Fruit fly (Drosophila melanogaster): Measurements from ENCODE around the gene rdx.

The rdx gene

DNA sequence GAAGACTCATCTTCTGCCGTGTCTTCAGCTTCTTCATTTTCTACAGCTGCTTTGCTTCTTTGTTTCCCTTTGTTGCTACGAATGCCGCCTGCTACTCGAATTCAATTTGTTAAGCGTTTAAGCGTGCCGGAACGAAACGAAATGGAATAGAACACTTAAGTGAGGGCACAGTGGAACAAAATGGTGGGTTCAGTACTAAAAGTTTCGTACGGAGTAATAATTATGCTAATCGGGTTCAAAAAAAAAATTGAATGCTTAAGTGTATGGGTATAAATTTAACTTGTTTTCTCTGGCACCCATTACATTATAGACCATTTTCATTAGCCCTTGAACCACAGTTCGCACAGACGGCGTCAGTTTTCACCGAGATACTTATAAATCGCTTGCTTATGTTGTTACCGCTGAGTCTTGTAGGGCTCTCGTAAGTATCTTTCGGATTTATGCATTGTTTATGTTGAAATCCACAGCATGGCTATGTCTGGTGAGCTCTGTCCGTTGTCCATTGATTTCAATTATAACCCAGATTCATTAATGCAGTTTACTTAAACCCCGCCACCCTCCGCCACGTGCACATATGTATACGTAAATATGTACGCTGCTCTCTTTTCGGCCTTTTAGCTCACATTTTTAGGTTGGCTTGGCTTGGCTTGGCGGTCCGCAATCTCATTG is 19.2 kb downstream of the rdx start (continued):
- TF ChIP-seq zfh1 (GFP tag; IDR thresholded peaks at IDR 0.05) (peak; percentile 98), da (GFP tag; optimal IDR thresholded peaks at IDR 0.05) (no peak), CG32767 (GFP tag; IDR thresholded peaks at IDR 0.05) (peak; percentile 87), Atf3 (GFP tag; optimal IDR thresholded peaks at IDR 0.05) (peak; percentile 75), Jarid2 (GFP tag; optimal IDR thresholded peaks at IDR 0.05) (peak; percentile 78), CG30403 (GFP tag; optimal IDR thresholded peaks at IDR 0.05) (peak; percentile 78), CG10565 (GFP tag; optimal IDR thresholded peaks at IDR 0.05) (peak; percentile 85), CG1832 (GFP tag; optimal IDR thresholded peaks at IDR 0.05) (no peak), Side (GFP tag; optimal IDR thresholded peaks at IDR 0.05) (peak; percentile 95), Taf1 (GFP tag; IDR thresholded peaks at IDR 0.05) (peak; percentile 91), CG15011 (GFP tag; optimal IDR thresholded peaks at IDR 0.05) (peak; percentile 85), CG14441 (GFP tag; IDR thresholded peaks at IDR 0.05) (peak; percentile 96), crol (GFP tag; IDR thresholded peaks at IDR 0.05) (peak; percentile 65), Drgx (GFP tag; IDR thresholded peaks at IDR 0.05) (peak; percentile 83), CG7745 (tag; optimal IDR thresholded peaks at IDR 0.05) (no peak), sqz (GFP tag; optimal IDR thresholded peaks at IDR 0.05) (peak; percentile 91), hth (optimal IDR thresholded peaks at IDR 0.05) (no peak), CG15073 (GFP tag; optimal IDR thresholded peaks at IDR 0.05) (no peak), CG7271 (tag; optimal IDR thresholded peaks at IDR 0.05) (peak; percentile 75), tgo (GFP tag; IDR thresholded peaks at IDR 0.05) (peak; percentile 96), CG2129 (GFP tag; IDR thresholded peaks at IDR 0.05; ENCODE audit: partially characterized antibody) (no peak), CG30431 (GFP tag; optimal IDR thresholded peaks at IDR 0.05) (peak; percentile 73), CG11085 (GFP tag; IDR thresholded peaks at IDR 0.05) (peak; percentile 86), Ada2b (GFP tag; IDR thresholded peaks at IDR 0.05) (peak; percentile 97), pnt (GFP tag; optimal IDR thresholded peaks at IDR 0.05) (peak; percentile 84), H2.0 (GFP tag; IDR thresholded peaks at IDR 0.05) (peak; percentile 91)

DNA sequence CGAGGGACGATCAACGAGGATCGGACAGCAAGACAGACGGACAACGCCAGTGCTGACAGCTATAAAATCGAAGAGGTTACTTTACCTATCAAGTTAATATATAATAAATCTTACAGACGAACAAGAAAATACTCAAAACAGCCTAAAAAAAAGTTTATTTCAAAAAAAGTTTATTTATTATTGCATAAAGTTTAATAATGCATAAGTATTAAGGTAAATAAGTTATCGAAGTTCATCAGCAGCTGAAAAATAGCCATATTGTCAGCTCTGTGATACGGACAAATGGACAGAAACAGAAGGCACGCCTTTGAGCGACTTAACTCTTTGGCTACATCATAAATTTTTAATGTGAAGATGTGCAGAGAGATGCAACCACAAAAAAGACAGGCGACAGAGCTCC is 20.2 kb downstream of the rdx start:
- peak; percentile 2 for TF ChIP-seq dmrt11E (tag; optimal IDR thresholded peaks at IDR 0.05)
- TF ChIP-seq CTCF (GFP tag; optimal IDR thresholded peaks at IDR 0.05) = no peak
- TF ChIP-seq CG5245 (GFP tag; optimal IDR thresholded peaks at IDR 0.05) = no peak
- peak; percentile 2 for TF ChIP-seq Ssrp (tag; optimal IDR thresholded peaks at IDR 0.05)
- TF ChIP-seq Ptx1 (GFP tag; IDR thresholded peaks at IDR 0.05) = no peak
- no peak for TF ChIP-seq org-1 (GFP tag; optimal IDR thresholded peaks at IDR 0.05)
- TF ChIP-seq Sry-β (GFP tag; optimal IDR thresholded peaks at IDR 0.05) = peak; percentile 91
- peak; percentile 15 for TF ChIP-seq CG11504 (tag; optimal IDR thresholded peaks at IDR 0.05)
- peak; percentile 87 for TF ChIP-seq sens (GFP tag)
- TF ChIP-seq row (GFP tag; IDR thresholded peaks at IDR 0.05) = peak; percentile 52
- TF ChIP-seq Hmx (GFP tag; optimal IDR thresholded peaks at IDR 0.05) = no peak
- TF ChIP-seq CG32767 (GFP tag; IDR thresholded peaks at IDR 0.05) = 0 out of 2 replicates have a peak, but pooled peaks have one; percentile 10
- peak; percentile 8 for TF ChIP-seq phol (tag; optimal IDR thresholded peaks at IDR 0.05)
- TF ChIP-seq CG18262 (tag; optimal IDR thresholded peaks at IDR 0.05) = peak; percentile 17
- no peak for TF ChIP-seq bbx (GFP tag; IDR thresholded peaks at IDR 0.05; ENCODE audit: partially characterized antibody)
- no peak for TF ChIP-seq CG1792 (GFP tag; optimal IDR thresholded peaks at IDR 0.05)

Data from whole organism, embryonic.